Fruit fly (Drosophila melanogaster) whole organism, embryonic: Measurements from ENCODE around the gene CG8560.

Experiments used
- Abd-B ChIP-seq: fragments of 200-800 bp; sonication (Bioruptor generic); optimal IDR thresholded peaks from 2 replicates; lab custom pipeline; 2018; ENCODE audit warnings: missing biosample characterization, mild to moderate bottlenecking, missing genetic modification characterization, moderate library complexity
- Bgb ChIP-seq: fragments of 200-800 bp; sonication (Bioruptor generic); IDR thresholded peaks from 2 replicates; pipeline ENCODE4 v1.3.6; 2022; ENCODE audit warnings: missing biosample characterization, missing genetic modification characterization; ENCODE audit not compliant: partially characterized antibody
- CG10366 ChIP-seq: fragments of 200-800 bp; sonication (Bioruptor generic); IDR thresholded peaks from 2 replicates; pipeline ENCODE4 v1.3.6; 2022; ENCODE audit warnings: missing biosample characterization, missing genetic modification characterization
- CG10462 ChIP-seq: fragments of 200-800 bp; sonication (Bioruptor generic); optimal IDR thresholded peaks from 2 replicates; lab custom pipeline; 2016; ENCODE audit warnings: missing biosample characterization, missing genetic modification characterization
- CG11247 ChIP-seq: fragments of 200-800 bp; sonication (Bioruptor generic); IDR thresholded peaks from 2 replicates; pipeline ENCODE4 v1.3.6; 2022; ENCODE audit warnings: missing biosample characterization, missing genetic modification characterization
- CG11696 ChIP-seq: fragments of 200-800 bp; sonication (Bioruptor generic); IDR thresholded peaks from 2 replicates; pipeline ENCODE4 v1.3.6; 2022; ENCODE audit warnings: missing biosample characterization, missing genetic modification characterization
- CG13624 ChIP-seq: fragments of 200-800 bp; sonication (Bioruptor generic); optimal IDR thresholded peaks from 2 replicates; lab custom pipeline; 2016; ENCODE audit warnings: missing biosample characterization, missing genetic modification characterization
- CG14050 ChIP-seq: fragments of 200-800 bp; sonication (Bioruptor generic); IDR thresholded peaks from 3 replicates; pipeline ENCODE4 v1.3.6; 2022; ENCODE audit warnings: missing biosample characterization, missing genetic modification characterization
- CG17912 ChIP-seq: fragments of 200-800 bp; sonication (Bioruptor generic); optimal IDR thresholded peaks from 2 replicates; lab custom pipeline; 2018; ENCODE audit warnings: missing biosample characterization, mild to moderate bottlenecking, missing genetic modification characterization
- CG18599 ChIP-seq: fragments of 200-800 bp; sonication (Bioruptor generic); optimal IDR thresholded peaks from 3 replicates; lab custom pipeline; 2017; ENCODE audit warnings: missing biosample characterization, missing genetic modification characterization, mild to moderate bottlenecking, moderate library complexity, missing genetic modification reagents
- CG2678 ChIP-seq: fragments of 200-800 bp; sonication (Bioruptor generic); optimal IDR thresholded peaks from 3 replicates; lab custom pipeline; 2019; ENCODE audit warnings: missing biosample characterization, mild to moderate bottlenecking, missing genetic modification characterization, moderate library complexity
- CG2875 ChIP-seq: fragments of 200-800 bp; sonication (Bioruptor generic); optimal IDR thresholded peaks from 2 replicates; lab custom pipeline; 2017; ENCODE audit warnings: missing biosample characterization, mild to moderate bottlenecking, missing genetic modification characterization, missing genetic modification reagents
- CG30020 ChIP-seq: fragments of 200-800 bp; optimal IDR thresholded peaks from 2 replicates; lab custom pipeline; 2019; ENCODE audit warnings: missing biosample characterization, mild to moderate bottlenecking, missing genetic modification characterization, moderate library complexity
- CG3065 ChIP-seq: fragments of 200-800 bp; sonication (Bioruptor generic); optimal IDR thresholded peaks from 2 replicates; lab custom pipeline; 2016; ENCODE audit warnings: missing biosample characterization, missing genetic modification characterization
- CG32767 ChIP-seq: fragments of 200-800 bp; sonication (Bioruptor generic); IDR thresholded peaks from 2 replicates; pipeline ENCODE4 v1.3.6; 2022; ENCODE audit warnings: missing biosample characterization, missing genetic modification characterization
- CG3281 ChIP-seq: fragments of 200-800 bp; sonication (Bioruptor generic); optimal IDR thresholded peaks from 3 replicates; lab custom pipeline; 2017; ENCODE audit warnings: missing biosample characterization, mild to moderate bottlenecking, missing genetic modification characterization
- CG33557 ChIP-seq: fragments of 200-800 bp; sonication (Bioruptor generic); optimal IDR thresholded peaks from 2 replicates; lab custom pipeline; 2019; ENCODE audit warnings: missing biosample characterization, mild to moderate bottlenecking, missing genetic modification characterization, moderate library complexity
- CG34422 ChIP-seq: fragments of 200-800 bp; sonication (Bioruptor generic); IDR thresholded peaks from 3 replicates; pipeline ENCODE4 v1.3.6; 2022; ENCODE audit warnings: missing biosample characterization, missing genetic modification characterization
- CG4617 ChIP-seq: fragments of 200-800 bp; sonication (Bioruptor generic); optimal IDR thresholded peaks from 3 replicates; lab custom pipeline; 2016; ENCODE audit warnings: missing biosample characterization, missing genetic modification characterization, borderline replicate concordance
- CG4854 ChIP-seq: fragments of 200-800 bp; sonication (Bioruptor generic); optimal IDR thresholded peaks from 2 replicates; lab custom pipeline; 2016; ENCODE audit warnings: missing biosample characterization, missing genetic modification characterization, inconsistent platforms
- CG7839 ChIP-seq: fragments of 200-800 bp; sonication (Bioruptor generic); optimal IDR thresholded peaks from 3 replicates; lab custom pipeline; 2018; ENCODE audit warnings: missing biosample characterization, mild to moderate bottlenecking, missing genetic modification characterization, moderate library complexity
- CG7963 ChIP-seq: fragments of 200-800 bp; sonication (Bioruptor generic); IDR thresholded peaks from 3 replicates; pipeline ENCODE4 v1.3.6; 2022; ENCODE audit warnings: missing biosample characterization, missing genetic modification characterization; ENCODE audit not compliant: partially characterized antibody
- CG9609 ChIP-seq: fragments of 200-800 bp; sonication (Bioruptor generic); optimal IDR thresholded peaks from 3 replicates; lab custom pipeline; 2016; ENCODE audit warnings: missing biosample characterization, missing genetic modification characterization
- CkIIα-i1 ChIP-seq: fragments of 200-800 bp; sonication (Bioruptor generic); IDR thresholded peaks from 2 replicates; pipeline ENCODE4 v1.3.6; 2022; ENCODE audit warnings: missing biosample characterization, missing genetic modification characterization
- Dip3 ChIP-seq: fragments of 200-800 bp; sonication (Bioruptor generic); optimal IDR thresholded peaks from 3 replicates; lab custom pipeline; 2016; ENCODE audit warnings: missing biosample characterization, missing genetic modification characterization
- Dp ChIP-seq: fragments of 200-800 bp; sonication (Bioruptor generic); optimal IDR thresholded peaks from 2 replicates; lab custom pipeline; 2018; ENCODE audit warnings: missing biosample characterization, mild to moderate bottlenecking, missing genetic modification characterization, moderate library complexity
- Dref ChIP-seq: fragments of 200-800 bp; sonication (Bioruptor generic); IDR thresholded peaks from 2 replicates; pipeline ENCODE4 v1.3.6; 2022; ENCODE audit warnings: missing biosample characterization, missing genetic modification characterization
- E2f2 ChIP-seq: fragments of 200-800 bp; sonication (Bioruptor generic); IDR thresholded peaks from 2 replicates; pipeline ENCODE4 v1.3.6; 2022; ENCODE audit warnings: missing biosample characterization, missing genetic modification characterization
- HLH54F ChIP-seq: fragments of 200-800 bp; sonication (Bioruptor generic); optimal IDR thresholded peaks from 3 replicates; lab custom pipeline; 2016; ENCODE audit warnings: missing biosample characterization, missing genetic modification characterization
- Hr3 ChIP-seq: fragments of 200-800 bp; sonication (Bioruptor generic); optimal IDR thresholded peaks from 3 replicates; lab custom pipeline; 2016; ENCODE audit warnings: missing biosample characterization, missing genetic modification characterization
- Lim3 ChIP-seq: fragments of 200-800 bp; sonication (Bioruptor generic); IDR thresholded peaks from 2 replicates; pipeline ENCODE4 v1.3.6; 2022; ENCODE audit warnings: missing biosample characterization, missing genetic modification characterization
- MESR4 ChIP-seq: fragments of 200-800 bp; sonication (Bioruptor generic); optimal IDR thresholded peaks from 2 replicates; lab custom pipeline; 2018; ENCODE audit warnings: missing biosample characterization, mild to moderate bottlenecking, missing genetic modification characterization, moderate library complexity
- Max ChIP-seq: fragments of 200-800 bp; sonication (Bioruptor generic); optimal IDR thresholded peaks from 2 replicates; lab custom pipeline; 2016; ENCODE audit warnings: missing biosample characterization, mild to moderate bottlenecking, missing genetic modification characterization
- Rfx ChIP-seq: fragments of 200-800 bp; sonication (Bioruptor generic); IDR thresholded peaks from 2 replicates; pipeline ENCODE4 v1.3.6; 2022; ENCODE audit warnings: missing biosample characterization, missing genetic modification characterization
- Sin3A ChIP-seq: fragments of >200 bp; optimal IDR thresholded peaks from 2 replicates; lab custom pipeline; 2018
- aop ChIP-seq: fragments of 200-800 bp; sonication (Bioruptor generic); IDR thresholded peaks from 2 replicates; pipeline ENCODE4 v1.3.6; 2022; ENCODE audit warnings: missing biosample characterization, missing genetic modification characterization
- btn ChIP-seq: fragments of 200-800 bp; sonication (Bioruptor generic); optimal IDR thresholded peaks from 2 replicates; lab custom pipeline; 2016; ENCODE audit warnings: missing biosample characterization, missing genetic modification characterization
- cad ChIP-seq: fragments of >200 bp; optimal IDR thresholded peaks from 2 replicates; lab custom pipeline; 2017; ENCODE audit warnings: missing biosample characterization, missing genetic modification characterization
- chif ChIP-seq, 2 experiments: fragments of 200-800 bp; sonication (Bioruptor generic); optimal IDR thresholded peaks; 3 replicates each; lab custom pipeline; 2016; ENCODE audit warnings: missing biosample characterization in 2 of 2, missing genetic modification characterization in 2 of 2
- crol ChIP-seq: fragments of 200-800 bp; sonication (Bioruptor generic); IDR thresholded peaks from 2 replicates; pipeline ENCODE4 v1.3.6; 2022; ENCODE audit warnings: missing biosample characterization, missing genetic modification characterization
- disco-r ChIP-seq: fragments of 200-800 bp; sonication (Bioruptor generic); optimal IDR thresholded peaks from 2 replicates; lab custom pipeline; 2016; ENCODE audit warnings: missing biosample characterization, missing genetic modification characterization
- eve ChIP-seq, 2 experiments: fragments of >200 bp; optimal IDR thresholded peaks; 2 replicates each; lab custom pipeline; 2017; ENCODE audit warnings: missing biosample characterization in 2 of 2, missing genetic modification characterization in 2 of 2
- gce ChIP-seq: fragments of 200-800 bp; sonication (Bioruptor generic); IDR thresholded peaks from 3 replicates; pipeline ENCODE4 v1.3.6; 2022; ENCODE audit warnings: missing biosample characterization, missing genetic modification characterization
- grn ChIP-seq: fragments of 200-800 bp; sonication (Bioruptor generic); optimal IDR thresholded peaks from 3 replicates; lab custom pipeline; 2017; ENCODE audit warnings: missing biosample characterization, missing genetic modification characterization
- gsb-n ChIP-seq: fragments of 200-800 bp; sonication (Bioruptor generic); optimal IDR thresholded peaks from 3 replicates; lab custom pipeline; 2018; ENCODE audit warnings: missing biosample characterization, mild to moderate bottlenecking, missing genetic modification characterization
- jumu ChIP-seq: fragments of 200-800 bp; sonication (Bioruptor generic); optimal IDR thresholded peaks from 3 replicates; lab custom pipeline; 2016; ENCODE audit warnings: missing biosample characterization, missing genetic modification characterization
- lmd ChIP-seq: fragments of 200-800 bp; sonication (Bioruptor generic); IDR thresholded peaks from 2 replicates; pipeline ENCODE4 v1.3.6; 2022; ENCODE audit warnings: missing biosample characterization, missing genetic modification characterization
- peb ChIP-seq: fragments of 200-800 bp; sonication (Bioruptor generic); IDR thresholded peaks from 2 replicates; pipeline ENCODE4 v1.3.6; 2022; ENCODE audit warnings: missing biosample characterization, missing genetic modification characterization
- psq ChIP-seq: fragments of 200-800 bp; sonication (Bioruptor generic); optimal IDR thresholded peaks from 2 replicates; lab custom pipeline; 2017; ENCODE audit warnings: missing biosample characterization, missing genetic modification characterization
- sens ChIP-seq: fragments of 200-800 bp; sonication (Bioruptor generic); peaks from one replicate; lab custom pipeline; 2016; ENCODE audit warnings: missing biosample characterization, missing genetic modification characterization
- slbo ChIP-seq: fragments of 200-800 bp; sonication (Bioruptor generic); IDR thresholded peaks from 2 replicates; pipeline ENCODE4 v1.3.6; 2022; ENCODE audit warnings: missing biosample characterization, missing genetic modification characterization
- slp2 ChIP-seq: fragments of 200-800 bp; sonication (Bioruptor generic); optimal IDR thresholded peaks from 2 replicates; lab custom pipeline; 2016; ENCODE audit warnings: missing biosample characterization, missing genetic modification characterization
- tna ChIP-seq: fragments of 200-800 bp; sonication (Bioruptor generic); IDR thresholded peaks from 2 replicates; pipeline ENCODE4 v1.3.6; 2022; ENCODE audit warnings: missing biosample characterization, missing genetic modification characterization; ENCODE audit not compliant: partially characterized antibody
- trh ChIP-seq: fragments of 200-800 bp; sonication (Bioruptor generic); optimal IDR thresholded peaks from 2 replicates; lab custom pipeline; 2016; ENCODE audit warnings: missing biosample characterization, missing genetic modification characterization
- tx ChIP-seq: fragments of 200-800 bp; sonication (Bioruptor generic); optimal IDR thresholded peaks from 2 replicates; lab custom pipeline; 2016; ENCODE audit warnings: missing biosample characterization, missing genetic modification characterization

Gene CG8560

DNA sequence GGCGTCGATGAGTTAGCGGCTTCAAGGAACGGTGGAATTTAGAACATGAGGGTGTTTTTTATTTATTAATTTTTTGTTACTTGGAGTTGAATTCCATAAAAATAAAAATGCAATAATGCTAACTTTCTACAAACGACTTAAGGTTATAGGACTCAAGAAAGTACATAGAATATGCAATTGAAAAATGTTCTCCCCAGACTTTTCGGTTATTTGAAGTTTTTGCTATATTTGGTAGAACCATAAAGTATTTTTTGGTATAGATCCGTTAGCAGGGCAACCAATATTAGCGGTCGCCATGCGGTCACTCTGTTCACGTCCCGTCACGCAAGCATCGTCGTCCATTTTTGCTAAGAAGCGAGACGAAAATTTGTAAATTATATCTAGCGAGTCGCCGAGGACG, 34.4 kb downstream of the CG8560 start, which contains the start of gene akirin (continued):
- TF ChIP-seq chif (GFP tag; optimal IDR thresholded peaks at IDR 0.05; lab: Kevin White, UChicago) (no peak), CG10462 (GFP tag; lab: Kevin White, UChicago) (no peak), slbo (GFP tag; lab: Robert Waterston, UW) (no peak), sens (GFP tag; lab: Kevin White, UChicago) (peak; percentile 12), CG7839 (tag; lab: Kevin White, UChicago) (no peak), gce (no peak), E2f2 (GFP tag; lab: Robert Waterston, UW) (no peak), disco-r (GFP tag; lab: Kevin White, UChicago) (no peak), Max (no peak), Sin3A (lab: Kevin White, UChicago) (no peak), CG32767 (GFP tag; lab: Robert Waterston, UW) (no peak), Hr3 (GFP tag; lab: Kevin White, UChicago) (no peak), CG17912 (GFP tag; lab: Kevin White, UChicago) (no peak), gsb-n (tag; lab: Kevin White, UChicago) (no peak), CG30020 (tag; lab: Kevin White, UChicago) (peak; percentile 30), lmd (GFP tag; lab: Robert Waterston, UW) (no peak), CG10366 (GFP tag; lab: Robert Waterston, UW) (no peak), Rfx (GFP tag; lab: Robert Waterston, UW) (no peak), CG11696 (GFP tag; lab: Robert Waterston, UW) (no peak), Dp (no peak), peb (GFP tag; lab: Robert Waterston, UW) (no peak), CG4617 (GFP tag; lab: Kevin White, UChicago) (no peak), CG14050 (no peak), CG2678 (no peak), CG3065 (GFP tag; lab: Kevin White, UChicago) (no peak), CG18599 (peak; percentile 14), Lim3 (no peak), Abd-B (GFP tag; lab: Kevin White, UChicago) (no peak), Dip3 (no peak), trh (GFP tag; lab: Kevin White, UChicago) (no peak), Bgb (GFP tag; lab: Robert Waterston, UW) (no peak), grn (no peak)
- TF ChIP-seq, all 482 proteins: peak for 17

DNA sequence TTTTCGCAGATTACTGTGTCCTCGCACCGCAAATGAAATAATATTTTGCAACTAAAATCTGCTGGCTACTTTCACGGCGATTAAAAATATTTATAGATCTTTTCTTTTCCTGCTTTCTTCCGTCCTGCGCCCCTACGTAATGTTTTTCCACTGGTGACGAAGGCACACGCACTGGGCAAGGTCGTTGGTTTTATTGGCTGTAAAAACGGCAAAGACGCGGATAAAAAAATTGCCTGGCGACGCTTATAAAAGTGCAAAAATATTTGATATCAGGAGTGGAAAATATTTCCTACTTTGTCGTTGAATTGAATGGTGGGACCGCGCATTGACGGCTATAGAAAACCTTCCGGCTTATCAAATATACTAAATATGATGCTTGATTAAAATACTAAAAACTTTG, 35.0 kb downstream of the CG8560 start, which contains the start of gene Sh3beta:
Gene Sh3beta, minus strand, starts transcription at position 327 of the 400 bp plus-strand sequence.
- no peak for TF ChIP-seq eve (GFP tag; optimal IDR thresholded peaks at IDR 0.05; lab: Kevin White, UChicago)
- TF ChIP-seq MESR4 (GFP tag; lab: Kevin White, UChicago): peak; percentile 51
- 0 out of 3 replicates have a peak, but pooled peaks have one; percentile 21 for TF ChIP-seq CG34422
- no peak for TF ChIP-seq HLH54F
- no peak for TF ChIP-seq CG2875 (GFP tag; lab: Kevin White, UChicago)
- TF ChIP-seq cad: peak; percentile 6
- no peak for TF ChIP-seq jumu
- TF ChIP-seq crol (GFP tag; lab: Robert Waterston, UW): no peak
- no peak for TF ChIP-seq CG11247
- no peak for TF ChIP-seq CG9609 (GFP tag; lab: Kevin White, UChicago)
- TF ChIP-seq btn: no peak
- no peak for TF ChIP-seq CG3281
- no peak for TF ChIP-seq psq (GFP tag; lab: Kevin White, UChicago)
- no peak for TF ChIP-seq CG33557 (GFP tag; lab: Kevin White, UChicago)
- TF ChIP-seq CG4854 (GFP tag; lab: Kevin White, UChicago): no peak
- no peak for TF ChIP-seq CG7963 (GFP tag; lab: Robert Waterston, UW)
- TF ChIP-seq CkIIα-i1: no peak
- no peak for TF ChIP-seq tna
- TF ChIP-seq CG13624 (GFP tag; lab: Kevin White, UChicago): no peak
- TF ChIP-seq aop (GFP tag; lab: Robert Waterston, UW): no peak
- TF ChIP-seq slp2 (GFP tag; lab: Kevin White, UChicago): no peak
- TF ChIP-seq tx (GFP tag; lab: Kevin White, UChicago): no peak
- TF ChIP-seq Dref (GFP tag; lab: Robert Waterston, UW): no peak
